Worm (Caenorhabditis elegans) whole organism, L2 larva: ENCODE data around the gene F29G9.1.

Experiments
- R02D3.7 ChIP-seq: fragments of 150-350 bp; optimal IDR thresholded peaks from 2 replicates; lab custom pipeline; 2014; ENCODE audit warnings: missing biosample characterization, missing genetic modification characterization
- ZK546.5 ChIP-seq: sonication (generic microtip); optimal IDR thresholded peaks from 2 replicates; lab custom pipeline; 2017; ENCODE audit warnings: missing biosample characterization, missing genetic modification characterization
- aly-2 ChIP-seq: fragments of 150-350 bp; optimal IDR thresholded peaks from 2 replicates; lab custom pipeline; 2014; ENCODE audit warnings: missing biosample characterization, missing genetic modification characterization
- ama-1 ChIP-seq: fragments of 150-350 bp; optimal IDR thresholded peaks from 2 replicates; lab custom pipeline; 2018; ENCODE audit warnings: inconsistent platforms
- gmeb-1 ChIP-seq: fragments of 150-350 bp; optimal IDR thresholded peaks from 2 replicates; lab custom pipeline; 2014; ENCODE audit warnings: missing biosample characterization, missing genetic modification characterization
- lin-13 ChIP-seq: fragments of 150-350 bp; optimal IDR thresholded peaks from 2 replicates; lab custom pipeline; 2014; ENCODE audit warnings: missing biosample characterization, missing genetic modification reagents, missing genetic modification characterization
- mdl-1 ChIP-seq, 2 experiments: fragments of 150-350 bp in 1 of 2; sonication (generic microtip) in 1 of 2; optimal IDR thresholded peaks; 2 replicates each; lab custom pipeline; 2017; ENCODE audit warnings: missing biosample characterization in 2 of 2, missing genetic modification characterization in 2 of 2
- nhr-11 ChIP-seq: fragments of 150-350 bp; optimal IDR thresholded peaks from 2 replicates; lab custom pipeline; 2014; ENCODE audit warnings: missing biosample characterization, missing genetic modification characterization
- sem-4 ChIP-seq: fragments of 150-350 bp; optimal IDR thresholded peaks from 2 replicates; lab custom pipeline; 2014; ENCODE audit warnings: missing biosample characterization, missing genetic modification reagents, missing genetic modification characterization
- sma-9 ChIP-seq, 2 experiments: fragments of 150-350 bp in 1 of 2; sonication (generic microtip) in 1 of 2; optimal IDR thresholded peaks; 2 replicates each; lab custom pipeline; 2014 to 2016; ENCODE audit warnings: missing genetic modification characterization in 2 of 2, mild to moderate bottlenecking in 1 of 2, missing biosample characterization in 1 of 2, missing compliant biosample characterization in 1 of 2, missing genetic modification reagents in 1 of 2, moderate library complexity in 1 of 2
- snpc-4 ChIP-seq: fragments of 150-350 bp; optimal IDR thresholded peaks from 2 replicates; lab custom pipeline; 2014; ENCODE audit warnings: missing biosample characterization, missing genetic modification characterization
- unc-62 ChIP-seq: fragments of 150-350 bp; optimal IDR thresholded peaks from 2 replicates; lab custom pipeline; 2014; ENCODE audit warnings: missing biosample characterization, missing genetic modification reagents, missing genetic modification characterization
- zag-1 ChIP-seq: fragments of 150-350 bp; optimal IDR thresholded peaks from 2 replicates; lab custom pipeline; 2014; ENCODE audit warnings: missing biosample characterization, missing genetic modification characterization
- ztf-11 ChIP-seq: sonication (generic microtip); optimal IDR thresholded peaks from 2 replicates; lab custom pipeline; 2017; ENCODE audit warnings: missing biosample characterization, missing genetic modification characterization

DNA sequence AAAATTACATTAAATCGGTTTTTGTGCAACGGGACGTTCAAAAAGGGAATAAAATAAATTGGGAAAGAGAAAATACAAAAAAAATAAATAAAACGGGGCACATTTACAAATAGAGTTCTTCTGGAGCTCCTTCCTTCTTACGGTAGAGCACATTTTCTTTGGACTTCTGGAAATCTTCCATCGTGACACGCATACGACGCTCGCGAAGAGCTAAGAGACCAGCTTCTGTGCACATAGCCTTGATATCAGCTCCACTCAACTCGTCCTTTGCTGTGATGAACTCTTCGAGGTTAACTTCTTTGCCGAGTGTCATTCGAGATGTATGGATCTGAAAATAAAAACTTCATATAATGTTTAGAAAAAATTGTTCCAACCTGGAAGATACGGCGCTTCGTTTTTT, 22.8 kb upstream of the F29G9.1 start:
- TF ChIP-seq R02D3.7 (tag; lab: Kevin White, UChicago) (no peak), unc-62 (GFP tag; lab: Kevin White, UChicago) (no peak), sem-4 (no peak), snpc-4 (no peak), zag-1 (tag; lab: Kevin White, UChicago) (no peak), lin-13 (GFP tag; lab: Kevin White, UChicago) (no peak), nhr-11 (tag; lab: Kevin White, UChicago) (no peak), sma-9 (GFP tag; optimal IDR thresholded peaks at IDR 0.05; lab: Kevin White, UChicago) (no peak), sma-9 (tag; optimal IDR thresholded peaks at IDR 0.05; lab: Kevin White, UChicago) (no peak), ZK546.5 (no peak), ama-1 (lab: Kevin White, UChicago) (no peak), aly-2 (tag; lab: Kevin White, UChicago) (no peak), mdl-1 (tag; optimal IDR thresholded peaks at IDR 0.05; lab: Kevin White, UChicago) (no peak), ztf-11 (tag; lab: Kevin White, UChicago) (no peak), gmeb-1 (tag; lab: Kevin White, UChicago) (no peak)
